Fruit fly (Drosophila melanogaster): Measurements from ENCODE around the gene RpLP0.

RpLP0 gene

DNA sequence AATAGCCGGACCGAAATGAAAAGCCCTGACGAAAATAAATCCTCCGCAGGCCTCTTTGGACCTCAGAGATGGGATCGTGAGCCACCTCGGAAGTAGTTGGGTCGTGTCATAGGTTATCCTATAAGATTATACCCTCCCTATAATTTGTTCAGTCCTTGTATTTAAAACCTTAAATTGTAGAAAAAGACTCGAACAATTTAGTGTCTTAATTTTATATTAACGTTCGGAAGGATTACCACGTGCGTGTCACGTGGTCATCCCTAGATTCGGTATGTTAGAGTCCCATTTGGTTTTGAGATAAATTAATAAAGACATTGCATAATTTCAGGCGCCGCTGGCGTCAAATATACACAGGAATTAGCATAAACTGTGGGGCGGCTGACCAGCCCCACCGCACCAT lies 2.4 kb downstream of the RpLP0 start (continued):
- TF ChIP-seq Hey (tag; optimal IDR thresholded peaks at IDR 0.05) (no peak), CG14710 (tag; optimal IDR thresholded peaks at IDR 0.05) (peak; percentile 60), CG30020 (tag; optimal IDR thresholded peaks at IDR 0.05) (no peak), Oli (tag; optimal IDR thresholded peaks at IDR 0.05) (peak; percentile 45), CG11085 (GFP tag; IDR thresholded peaks at IDR 0.05) (no peak), CG13894 (tag; optimal IDR thresholded peaks at IDR 0.05) (no peak), CG3065 (GFP tag; optimal IDR thresholded peaks at IDR 0.05) (peak; percentile 21), CG15601 (tag; optimal IDR thresholded peaks at IDR 0.05) (peak; percentile 35), Meics (GFP tag; optimal IDR thresholded peaks at IDR 0.05) (peak; percentile 54), CG14441 (GFP tag; IDR thresholded peaks at IDR 0.05) (0 out of 2 replicates have a peak, but pooled peaks have one; percentile 24), otp (GFP tag; IDR thresholded peaks at IDR 0.05) (no peak; the same call in 2 of the 3 replicates), CG18011 (GFP tag; optimal IDR thresholded peaks at IDR 0.05) (peak; percentile 15), CG10462 (GFP tag; optimal IDR thresholded peaks at IDR 0.05) (peak; percentile 19), Fer2 (tag; optimal IDR thresholded peaks at IDR 0.05) (no peak), abd-A (tag; optimal IDR thresholded peaks at IDR 0.05) (no peak), seq (GFP tag; IDR thresholded peaks at IDR 0.05) (0 out of 2 replicates have a peak, but pooled peaks have one; percentile 19), TFAM (GFP tag; optimal IDR thresholded peaks at IDR 0.05) (no peak), CG12299 (tag; optimal IDR thresholded peaks at IDR 0.05) (no peak), pita (GFP tag; optimal IDR thresholded peaks at IDR 0.05) (no peak), Stat92E (GFP tag; optimal IDR thresholded peaks at IDR 0.05) (peak in 1 of 3 experiments; percentile 28), fd64A (GFP tag; optimal IDR thresholded peaks at IDR 0.05) (no peak), CG8388 (GFP tag; optimal IDR thresholded peaks at IDR 0.05) (peak; percentile 61), CG31224 (GFP tag; IDR thresholded peaks at IDR 0.05) (0 out of 2 replicates have a peak, but pooled peaks have one; percentile 9), CG4820 (GFP tag; optimal IDR thresholded peaks at IDR 0.05) (peak; percentile 20), Atf3 (GFP tag; optimal IDR thresholded peaks at IDR 0.05) (no peak), Awh (GFP tag; IDR thresholded peaks at IDR 0.05) (0 out of 2 replicates have a peak, but pooled peaks have one; percentile 20), CG17802 (tag; optimal IDR thresholded peaks at IDR 0.05) (no peak), ERR (GFP tag; optimal IDR thresholded peaks at IDR 0.05) (peak; percentile 47), pan (optimal IDR thresholded peaks at IDR 0.05) (no peak), pan (GFP tag; optimal IDR thresholded peaks at IDR 0.05 in 1 of 2, IDR thresholded peaks at IDR 0.05 in 1 of 2) (peak in 1 of 2 experiments; percentile 41), CG2889 (GFP tag; IDR thresholded peaks at IDR 0.05) (no peak), CG6791 (GFP tag; IDR thresholded peaks at IDR 0.05; ENCODE audit: partially characterized antibody) (peak; percentile 85), Dref (GFP tag; IDR thresholded peaks at IDR 0.05) (no peak), ems (GFP tag; optimal IDR thresholded peaks at IDR 0.05) (peak; percentile 47), CHES-1-like (GFP tag; optimal IDR thresholded peaks at IDR 0.05) (peak; percentile 45), crol (GFP tag; IDR thresholded peaks at IDR 0.05) (no peak), Xbp1 (GFP tag; optimal IDR thresholded peaks at IDR 0.05) (peak; percentile 62), HmgD (GFP tag; optimal IDR thresholded peaks at IDR 0.05) (no peak), hth (optimal IDR thresholded peaks at IDR 0.05) (no peak), CG13624 (GFP tag; optimal IDR thresholded peaks at IDR 0.05) (peak; percentile 46), Gug (GFP tag; IDR thresholded peaks at IDR 0.05) (peak; percentile 38; the same call in 1 of the 4 replicates), Med (GFP tag) (peak; percentile 92), CG10431 (GFP tag; optimal IDR thresholded peaks at IDR 0.05) (no peak), CG2875 (GFP tag; optimal IDR thresholded peaks at IDR 0.05) (peak; percentile 30), CG1603 (tag; optimal IDR thresholded peaks at IDR 0.05) (peak; percentile 68), CG7987 (GFP tag; optimal IDR thresholded peaks at IDR 0.05) (no peak), CG32767 (GFP tag; IDR thresholded peaks at IDR 0.05) (no peak), Atf6 (GFP tag; IDR thresholded peaks at IDR 0.05) (peak; percentile 70; the same call in 1 of the 2 replicates), Camta (GFP tag; optimal IDR thresholded peaks at IDR 0.05) (peak; percentile 34), CG3995 (GFP tag; optimal IDR thresholded peaks at IDR 0.05) (no peak), wek (GFP tag; optimal IDR thresholded peaks at IDR 0.05) (no peak)
